Worm (Caenorhabditis elegans): ENCODE results near the gene duxl-1.

DNA sequence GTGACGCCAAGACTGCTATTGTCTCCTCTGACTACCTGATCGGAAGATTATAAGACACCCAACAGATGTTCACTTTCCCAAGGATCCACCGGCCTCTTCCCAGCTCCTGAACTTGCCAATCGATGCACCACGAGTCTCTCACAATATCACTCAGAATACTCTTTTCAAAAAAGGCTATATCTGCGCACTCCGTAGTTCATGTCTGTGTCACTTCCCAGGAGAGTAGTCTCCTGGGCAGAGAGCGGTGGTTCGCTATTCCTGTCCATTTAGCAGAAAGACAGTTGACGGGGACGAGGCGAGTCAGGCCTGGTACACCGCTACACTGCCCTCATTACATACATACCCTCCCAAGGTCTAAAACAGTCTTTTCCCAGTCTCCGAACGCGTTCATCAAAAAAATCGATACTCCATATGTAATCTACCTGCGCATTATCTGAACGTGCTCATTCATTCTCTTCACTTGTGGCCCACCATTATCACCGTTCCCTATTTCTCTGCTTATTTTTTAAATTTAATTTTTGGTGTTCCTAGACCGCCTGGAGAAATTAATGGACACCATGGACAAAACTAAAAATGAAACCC lies 51.4 kb downstream of the duxl-1 start, which contains the start of gene btb-6:
- TF ChIP-seq nhr-11 (tag; optimal IDR thresholded peaks at IDR 0.05) (no peak), peb-1 (tag; optimal IDR thresholded peaks at IDR 0.05) (no peak), elt-3 (tag; optimal IDR thresholded peaks at IDR 0.05) (no peak), Y55F3AM.14 (GFP tag; optimal IDR thresholded peaks at IDR 0.05) (no peak), ceh-82 (tag; optimal IDR thresholded peaks at IDR 0.05) (no peak), ztf-1 (GFP tag; conservative IDR thresholded peaks at IDR 0.05) (no peak), dmd-4 (tag; optimal IDR thresholded peaks at IDR 0.05) (no peak), C34F6.9 (tag; optimal IDR thresholded peaks at IDR 0.05) (no peak), elt-1 (tag; optimal IDR thresholded peaks at IDR 0.05) (no peak)

Data from whole organism, L2 larva.